Fruit fly (Drosophila melanogaster) whole organism, embryonic: ENCODE data around the gene CG4230.

Experiments used
- Ada2b ChIP-seq: fragments of 200-800 bp; sonication (Bioruptor generic); IDR thresholded peaks from 2 replicates; pipeline ENCODE4 v1.3.6; 2022; ENCODE audit warnings: missing biosample characterization, missing genetic modification characterization
- B-H1 ChIP-seq: fragments of 200-800 bp; sonication (Bioruptor generic); IDR thresholded peaks from 3 replicates; pipeline ENCODE4 v1.3.6; 2022; ENCODE audit warnings: missing biosample characterization, missing genetic modification characterization
- Bgb ChIP-seq: fragments of 200-800 bp; sonication (Bioruptor generic); IDR thresholded peaks from 2 replicates; pipeline ENCODE4 v1.3.6; 2022; ENCODE audit warnings: missing biosample characterization, missing genetic modification characterization; ENCODE audit not compliant: partially characterized antibody
- CG10431 ChIP-seq: fragments of 200-800 bp; sonication (Bioruptor generic); optimal IDR thresholded peaks from 3 replicates; lab custom pipeline; 2018; ENCODE audit warnings: missing biosample characterization, mild to moderate bottlenecking, missing genetic modification characterization
- CG11085 ChIP-seq: fragments of 200-800 bp; sonication (Bioruptor generic); IDR thresholded peaks from 2 replicates; pipeline ENCODE4 v1.3.6; 2022; ENCODE audit warnings: missing biosample characterization, missing genetic modification characterization
- CG11247 ChIP-seq: fragments of 200-800 bp; sonication (Bioruptor generic); IDR thresholded peaks from 2 replicates; pipeline ENCODE4 v1.3.6; 2022; ENCODE audit warnings: missing biosample characterization, missing genetic modification characterization
- CG1233 ChIP-seq: fragments of 200-800 bp; sonication (Bioruptor generic); optimal IDR thresholded peaks from 4 replicates; lab custom pipeline; 2018; ENCODE audit warnings: missing biosample characterization, mild to moderate bottlenecking, missing genetic modification characterization
- CG15269 ChIP-seq: fragments of 200-800 bp; sonication (Bioruptor generic); optimal IDR thresholded peaks from 2 replicates; lab custom pipeline; 2018; ENCODE audit warnings: missing biosample characterization, mild to moderate bottlenecking, missing genetic modification characterization, moderate library complexity
- CG15514 ChIP-seq: fragments of 200-800 bp; sonication (Bioruptor generic); optimal IDR thresholded peaks from 3 replicates; lab custom pipeline; 2017; ENCODE audit warnings: missing biosample characterization, missing genetic modification characterization, mild to moderate bottlenecking, moderate library complexity, missing genetic modification reagents
- CG16779 ChIP-seq: fragments of 200-800 bp; sonication (Bioruptor generic); IDR thresholded peaks from 2 replicates; pipeline ENCODE4 v1.3.6; 2022; ENCODE audit warnings: missing biosample characterization, missing genetic modification characterization
- CG17385 ChIP-seq: fragments of 200-800 bp; sonication (Bioruptor generic); optimal IDR thresholded peaks from 3 replicates; lab custom pipeline; 2018; ENCODE audit warnings: missing biosample characterization, mild to moderate bottlenecking, missing genetic modification characterization
- CG4360 ChIP-seq: fragments of 200-800 bp; sonication (Bioruptor generic); IDR thresholded peaks from 2 replicates; pipeline ENCODE4 v1.3.6; 2022; ENCODE audit warnings: missing biosample characterization, missing genetic modification characterization
- CG6813 ChIP-seq: fragments of 200-800 bp; sonication (Bioruptor generic); optimal IDR thresholded peaks from 2 replicates; lab custom pipeline; 2017; ENCODE audit warnings: missing biosample characterization, missing genetic modification characterization, mild to moderate bottlenecking, moderate library complexity, missing genetic modification reagents
- CG6854 ChIP-seq: fragments of 200-800 bp; sonication (Bioruptor generic); optimal IDR thresholded peaks from 3 replicates; lab custom pipeline; 2017; ENCODE audit warnings: missing biosample characterization, mild to moderate bottlenecking, missing genetic modification characterization
- CG7556 ChIP-seq: fragments of 200-800 bp; sonication (Bioruptor generic); optimal IDR thresholded peaks from 2 replicates; lab custom pipeline; 2017; ENCODE audit warnings: missing biosample characterization, mild to moderate bottlenecking, missing genetic modification characterization
- CG8290 ChIP-seq, 3 experiments: fragments of 200-800 bp; sonication (Bioruptor generic); optimal IDR thresholded peaks; 2 replicates each; lab custom pipeline; 2016 to 2019; ENCODE audit warnings: missing biosample characterization in 3 of 3, missing genetic modification characterization in 3 of 3, mild to moderate bottlenecking in 2 of 3, moderate library complexity in 1 of 3
- CG9727 ChIP-seq: fragments of 200-800 bp; sonication (Bioruptor generic); optimal IDR thresholded peaks from 3 replicates; lab custom pipeline; 2017; ENCODE audit warnings: missing biosample characterization, mild to moderate bottlenecking, missing genetic modification characterization
- Deaf1 ChIP-seq: fragments of 200-800 bp; optimal IDR thresholded peaks from 3 replicates; lab custom pipeline; 2019; ENCODE audit warnings: missing biosample characterization, mild to moderate bottlenecking, missing genetic modification characterization, moderate library complexity
- Doc2 ChIP-seq: fragments of 200-800 bp; sonication (Bioruptor generic); IDR thresholded peaks from 2 replicates; pipeline ENCODE4 v1.3.6; 2022; ENCODE audit warnings: missing biosample characterization, missing genetic modification characterization
- GATAe ChIP-seq: fragments of 200-800 bp; sonication (Bioruptor generic); conservative IDR thresholded peaks from 2 replicates; pipeline ENCODE4 v1.3.6; 2022; ENCODE audit warnings: missing biosample characterization, missing genetic modification characterization
- H2.0 ChIP-seq: fragments of 200-800 bp; sonication (Bioruptor generic); IDR thresholded peaks from 2 replicates; pipeline ENCODE4 v1.3.6; 2022; ENCODE audit warnings: missing biosample characterization, missing genetic modification characterization
- HLHmδ ChIP-seq: fragments of 200-800 bp; sonication (Bioruptor generic); optimal IDR thresholded peaks from 2 replicates; lab custom pipeline; 2018; ENCODE audit warnings: missing biosample characterization, mild to moderate bottlenecking, missing genetic modification characterization, moderate library complexity
- Hand ChIP-seq: fragments of 200-800 bp; sonication (Bioruptor generic); optimal IDR thresholded peaks from 2 replicates; lab custom pipeline; 2017; ENCODE audit warnings: mild to moderate bottlenecking, missing biosample characterization, missing genetic modification reagents, missing genetic modification characterization
- Hr78 ChIP-seq, 2 experiments: fragments of 200-800 bp in 1 of 2; fragments of >200 bp in 1 of 2; sonication (Bioruptor generic) in 1 of 2; optimal IDR thresholded peaks; 2 replicates each; lab custom pipeline; 2017 to 2019; ENCODE audit warnings: missing biosample characterization in 2 of 2, missing genetic modification characterization in 2 of 2, mild to moderate bottlenecking in 1 of 2, moderate library complexity in 1 of 2
- NfI ChIP-seq: fragments of 200-800 bp; sonication (Bioruptor generic); optimal IDR thresholded peaks from 3 replicates; lab custom pipeline; 2018; ENCODE audit warnings: missing biosample characterization, mild to moderate bottlenecking, missing genetic modification characterization, moderate library complexity
- Sin3A ChIP-seq: fragments of >200 bp; optimal IDR thresholded peaks from 2 replicates; lab custom pipeline; 2018
- Ssrp ChIP-seq: fragments of 200-800 bp; sonication (Bioruptor generic); optimal IDR thresholded peaks from 2 replicates; lab custom pipeline; 2018; ENCODE audit warnings: missing biosample characterization, mild to moderate bottlenecking, missing genetic modification characterization, moderate library complexity
- ac ChIP-seq: fragments of 200-800 bp; sonication (Bioruptor generic); optimal IDR thresholded peaks from 3 replicates; lab custom pipeline; 2017; ENCODE audit warnings: missing biosample characterization, mild to moderate bottlenecking, missing genetic modification characterization
- bbx ChIP-seq: fragments of 200-800 bp; sonication (Bioruptor generic); IDR thresholded peaks from 2 replicates; pipeline ENCODE4 v1.3.6; 2022; ENCODE audit warnings: missing biosample characterization, missing genetic modification characterization; ENCODE audit not compliant: partially characterized antibody
- btn ChIP-seq: fragments of 200-800 bp; sonication (Bioruptor generic); optimal IDR thresholded peaks from 2 replicates; lab custom pipeline; 2016; ENCODE audit warnings: missing biosample characterization, missing genetic modification characterization
- cwo ChIP-seq: fragments of 200-800 bp; sonication (Bioruptor generic); optimal IDR thresholded peaks from 3 replicates; lab custom pipeline; 2017; ENCODE audit warnings: missing biosample characterization, missing genetic modification characterization, mild to moderate bottlenecking, moderate library complexity, missing genetic modification reagents
- dmrt99B ChIP-seq: fragments of 200-800 bp; sonication (Bioruptor generic); optimal IDR thresholded peaks from 2 replicates; lab custom pipeline; 2018; ENCODE audit warnings: missing biosample characterization, mild to moderate bottlenecking, missing genetic modification characterization, moderate library complexity
- esg ChIP-seq: fragments of 200-800 bp; sonication (Bioruptor generic); conservative IDR thresholded peaks from 2 replicates; pipeline ENCODE4 v1.3.6; 2022; ENCODE audit warnings: missing biosample characterization, missing genetic modification characterization
- fru ChIP-seq: fragments of >200 bp; optimal IDR thresholded peaks from 2 replicates; lab custom pipeline; 2017
- kah ChIP-seq: fragments of 200-800 bp; sonication (Bioruptor generic); optimal IDR thresholded peaks from 2 replicates; lab custom pipeline; 2018; ENCODE audit warnings: missing biosample characterization, mild to moderate bottlenecking, missing genetic modification characterization
- kay ChIP-seq: fragments of 200-800 bp; sonication (Bioruptor generic); optimal IDR thresholded peaks from 2 replicates; lab custom pipeline; 2016; ENCODE audit warnings: missing biosample characterization, missing genetic modification characterization
- lab ChIP-seq: fragments of 200-800 bp; sonication (Bioruptor generic); optimal IDR thresholded peaks from 3 replicates; lab custom pipeline; 2017; ENCODE audit warnings: missing biosample characterization, missing genetic modification characterization, mild to moderate bottlenecking, moderate library complexity, missing genetic modification reagents
- mirr ChIP-seq: fragments of 200-800 bp; sonication (Bioruptor generic); optimal IDR thresholded peaks from 3 replicates; lab custom pipeline; 2018; ENCODE audit warnings: missing biosample characterization, mild to moderate bottlenecking, missing genetic modification characterization
- otp ChIP-seq: fragments of 200-800 bp; sonication (Bioruptor generic); IDR thresholded peaks from 3 replicates; pipeline ENCODE4, ENCODE4 v1.3.6; 2022; ENCODE audit warnings: missing biosample characterization, missing genetic modification characterization
- ranshi ChIP-seq: fragments of 200-800 bp; sonication (Bioruptor generic); IDR thresholded peaks from 2 replicates; pipeline ENCODE4 v1.3.6; 2022; ENCODE audit warnings: missing biosample characterization, missing genetic modification characterization
- salm ChIP-seq: fragments of 200-800 bp; sonication (Bioruptor generic); optimal IDR thresholded peaks from 2 replicates; lab custom pipeline; 2018; ENCODE audit warnings: missing biosample characterization, mild to moderate bottlenecking, missing genetic modification characterization
- scrt ChIP-seq: fragments of 200-800 bp; sonication (Bioruptor generic); optimal IDR thresholded peaks from 2 replicates; lab custom pipeline; 2018; ENCODE audit warnings: missing biosample characterization, mild to moderate bottlenecking, missing genetic modification characterization, moderate library complexity
- stc ChIP-seq: fragments of 200-800 bp; sonication (Bioruptor generic); IDR thresholded peaks from 2 replicates; pipeline ENCODE4 v1.3.6; 2022; ENCODE audit warnings: missing biosample characterization, missing genetic modification characterization
- tin ChIP-seq: fragments of 200-800 bp; sonication (Bioruptor generic); optimal IDR thresholded peaks from 3 replicates; lab custom pipeline; 2016; ENCODE audit warnings: missing biosample characterization, missing genetic modification characterization
- vvl ChIP-seq: fragments of 200-800 bp; sonication (Bioruptor generic); IDR thresholded peaks from 2 replicates; pipeline ENCODE4 v1.3.6; 2022; ENCODE audit warnings: missing biosample characterization, missing genetic modification characterization

Gene CG4230

DNA sequence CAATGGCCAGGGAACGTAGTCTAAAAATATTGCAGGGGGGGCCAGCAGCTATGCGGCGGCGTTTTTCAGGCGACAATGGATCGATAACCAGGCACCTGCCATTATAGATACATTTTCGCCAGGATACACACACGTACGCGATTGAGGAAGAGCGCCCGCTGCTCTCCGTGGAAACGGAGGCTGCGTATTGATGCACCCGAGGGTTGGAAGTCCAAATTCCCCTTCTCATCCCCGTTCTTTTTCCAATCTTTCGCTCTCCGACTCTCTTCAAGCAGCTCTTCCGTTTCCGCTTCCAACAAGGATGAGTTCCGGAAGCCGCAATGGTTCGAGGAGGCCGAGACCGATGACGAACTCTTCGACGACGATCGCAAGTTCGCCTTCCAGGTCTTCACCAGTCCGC is 734 bp downstream of the CG4230 start (continued):
- peak; percentile 33; the same call in 1 of the 2 replicates for TF ChIP-seq vvl (GFP tag; lab: Robert Waterston, UW)
- TF ChIP-seq CG1233 (GFP tag; lab: Kevin White, UChicago), result peak; percentile 52
- no peak for TF ChIP-seq H2.0
- no peak for TF ChIP-seq fru (lab: Kevin White, UChicago)
- TF ChIP-seq lab (GFP tag; lab: Kevin White, UChicago), result peak; percentile 84
- TF ChIP-seq scrt (GFP tag; lab: Kevin White, UChicago), result peak; percentile 55
- 0 out of 3 replicates have a peak, but pooled peaks have one; percentile 34 for TF ChIP-seq otp (GFP tag; lab: Robert Waterston, UW)
- no peak; the same call in 2 of the 3 replicates for TF ChIP-seq B-H1 (GFP tag; lab: Robert Waterston, UW)
- no peak for TF ChIP-seq salm (tag; lab: Kevin White, UChicago)
- TF ChIP-seq btn (GFP tag; lab: Kevin White, UChicago), result no peak
- TF ChIP-seq Ssrp (tag; lab: Kevin White, UChicago), result no peak
- 0 out of 2 replicates have a peak, but pooled peaks have one; percentile 6 for TF ChIP-seq Bgb
- TF ChIP-seq CG4360 (GFP tag; lab: Robert Waterston, UW), result 0 out of 2 replicates have a peak, but pooled peaks have one; percentile 25
- peak; percentile 9 for TF ChIP-seq CG9727 (GFP tag; lab: Kevin White, UChicago)
- TF ChIP-seq CG17385 (GFP tag; lab: Kevin White, UChicago), result peak; percentile 36
- no peak for TF ChIP-seq GATAe
- 0 out of 2 replicates have a peak, but pooled peaks have one; percentile 13 for TF ChIP-seq bbx (GFP tag; lab: Robert Waterston, UW)
- peak; percentile 16 for TF ChIP-seq ac (GFP tag; lab: Kevin White, UChicago)
- TF ChIP-seq ranshi (GFP tag; lab: Robert Waterston, UW), result peak; percentile 17; the same call in 1 of the 2 replicates
- no peak for TF ChIP-seq Sin3A
- peak; percentile 52 for TF ChIP-seq CG10431
- TF ChIP-seq stc (GFP tag; lab: Robert Waterston, UW), result 0 out of 2 replicates have a peak, but pooled peaks have one; percentile 29
- no peak for TF ChIP-seq CG7556 (GFP tag; lab: Kevin White, UChicago)
- peak; percentile 75 for TF ChIP-seq mirr (GFP tag; lab: Kevin White, UChicago)
- TF ChIP-seq Doc2 (GFP tag; lab: Robert Waterston, UW), result no peak
- no peak for TF ChIP-seq Hr78 (GFP tag; optimal IDR thresholded peaks at IDR 0.05; lab: Kevin White, UChicago)
- TF ChIP-seq kay (GFP tag; lab: Kevin White, UChicago), result no peak
- peak; percentile 6 for TF ChIP-seq dmrt99B
- peak; percentile 40 for TF ChIP-seq NfI
- TF ChIP-seq CG16779, result 0 out of 2 replicates have a peak, but pooled peaks have one; percentile 41
- no peak for TF ChIP-seq tin (GFP tag; lab: Kevin White, UChicago)
- no peak for TF ChIP-seq CG11085 (GFP tag; lab: Robert Waterston, UW)
- no peak for TF ChIP-seq CG11247 (GFP tag; lab: Robert Waterston, UW)
- TF ChIP-seq Deaf1 (tag; lab: Kevin White, UChicago), result peak; percentile 16
- TF ChIP-seq CG6813 (GFP tag; lab: Kevin White, UChicago), result peak; percentile 89
- TF ChIP-seq kah (GFP tag; lab: Kevin White, UChicago), result peak; percentile 41
- TF ChIP-seq CG15269 (tag; lab: Kevin White, UChicago), result peak; percentile 24
- peak; percentile 90 for TF ChIP-seq HLHmδ (GFP tag; lab: Kevin White, UChicago)
- TF ChIP-seq cwo (GFP tag; lab: Kevin White, UChicago), result peak; percentile 39
- peak; percentile 82 for TF ChIP-seq CG15514 (GFP tag; lab: Kevin White, UChicago)
- no peak for TF ChIP-seq esg (GFP tag; lab: Robert Waterston, UW)
- TF ChIP-seq Hand (GFP tag; lab: Kevin White, UChicago), result peak; percentile 81
- TF ChIP-seq Ada2b, result no peak
- TF ChIP-seq CG6854 (GFP tag; lab: Kevin White, UChicago), result peak; percentile 81
- no peak for TF ChIP-seq CG8290 (GFP tag; optimal IDR thresholded peaks at IDR 0.05; lab: Kevin White, UChicago)
- peak in 1 of 2 experiments; percentile 51 for TF ChIP-seq CG8290 (tag; optimal IDR thresholded peaks at IDR 0.05; lab: Kevin White, UChicago)
